Fruit fly (Drosophila melanogaster) whole organism, embryonic: ENCODE measurements around the gene nAChRbeta1.

Experiments used
- C15 ChIP-seq: fragments of 200-800 bp; sonication (Bioruptor generic); IDR thresholded peaks from 3 replicates; pipeline ENCODE4 v1.3.6; 2022; ENCODE audit warnings: missing biosample characterization, missing genetic modification characterization
- CG1024 ChIP-seq: fragments of 200-800 bp; sonication (Bioruptor generic); IDR thresholded peaks from 2 replicates; pipeline ENCODE4 v1.3.6; 2022; ENCODE audit warnings: missing biosample characterization, missing genetic modification characterization
- CG11504 ChIP-seq: fragments of 200-800 bp; sonication (Bioruptor generic); optimal IDR thresholded peaks from 3 replicates; lab custom pipeline; 2019; ENCODE audit warnings: missing biosample characterization, mild to moderate bottlenecking, missing genetic modification characterization, moderate library complexity
- CG12236 ChIP-seq: fragments of 200-800 bp; sonication (Bioruptor generic); optimal IDR thresholded peaks from 2 replicates; lab custom pipeline; 2016; ENCODE audit warnings: missing biosample characterization, missing genetic modification characterization
- CG14667 ChIP-seq: fragments of 200-800 bp; sonication (Bioruptor generic); IDR thresholded peaks from 2 replicates; pipeline ENCODE4 v1.3.6; 2022; ENCODE audit warnings: missing biosample characterization, missing genetic modification characterization
- CG17829 ChIP-seq: fragments of 200-800 bp; optimal IDR thresholded peaks from 2 replicates; lab custom pipeline; 2019; ENCODE audit warnings: missing biosample characterization, mild to moderate bottlenecking, missing genetic modification characterization, moderate library complexity
- CG1792 ChIP-seq: fragments of 200-800 bp; sonication (Bioruptor generic); optimal IDR thresholded peaks from 2 replicates; lab custom pipeline; 2016; ENCODE audit warnings: missing biosample characterization, missing genetic modification characterization
- CG31224 ChIP-seq: fragments of 200-800 bp; sonication (Bioruptor generic); IDR thresholded peaks from 2 replicates; pipeline ENCODE4 v1.3.6; 2022; ENCODE audit warnings: missing biosample characterization, missing genetic modification characterization
- CG3838 ChIP-seq: fragments of 200-800 bp; sonication (Bioruptor generic); optimal IDR thresholded peaks from 3 replicates; lab custom pipeline; 2016; ENCODE audit warnings: missing biosample characterization, missing genetic modification characterization
- CG42726 ChIP-seq: fragments of 200-800 bp; sonication (Bioruptor generic); IDR thresholded peaks from 2 replicates; pipeline ENCODE4 v1.3.6; 2022; ENCODE audit warnings: missing biosample characterization, missing genetic modification characterization; ENCODE audit not compliant: partially characterized antibody
- CG4328 ChIP-seq: fragments of 200-800 bp; sonication (Bioruptor generic); optimal IDR thresholded peaks from 3 replicates; lab custom pipeline; 2017; ENCODE audit warnings: missing biosample characterization, missing genetic modification reagents, missing genetic modification characterization
- CG4360 ChIP-seq: fragments of 200-800 bp; sonication (Bioruptor generic); IDR thresholded peaks from 2 replicates; pipeline ENCODE4 v1.3.6; 2022; ENCODE audit warnings: missing biosample characterization, missing genetic modification characterization
- CG6689 ChIP-seq: fragments of 200-800 bp; sonication (Bioruptor generic); IDR thresholded peaks from 2 replicates; pipeline ENCODE4 v1.3.6; 2022; ENCODE audit warnings: missing biosample characterization, missing genetic modification characterization
- CG9437 ChIP-seq: fragments of 200-800 bp; sonication (Bioruptor generic); optimal IDR thresholded peaks from 2 replicates; lab custom pipeline; 2018; ENCODE audit warnings: missing biosample characterization, mild to moderate bottlenecking, missing genetic modification characterization
- CG9609 ChIP-seq: fragments of 200-800 bp; sonication (Bioruptor generic); optimal IDR thresholded peaks from 3 replicates; lab custom pipeline; 2016; ENCODE audit warnings: missing biosample characterization, missing genetic modification characterization
- Chrac-16 ChIP-seq: fragments of 200-800 bp; sonication (Bioruptor generic); optimal IDR thresholded peaks from 3 replicates; lab custom pipeline; 2016; ENCODE audit warnings: missing biosample characterization, missing genetic modification characterization
- CoRest ChIP-seq: fragments of 200-800 bp; sonication (Bioruptor generic); optimal IDR thresholded peaks from 3 replicates; lab custom pipeline; 2018; ENCODE audit warnings: missing biosample characterization, mild to moderate bottlenecking, missing genetic modification characterization, moderate library complexity
- D19A ChIP-seq: fragments of 200-800 bp; optimal IDR thresholded peaks from 3 replicates; lab custom pipeline; 2019; ENCODE audit warnings: missing biosample characterization, mild to moderate bottlenecking, missing genetic modification characterization, moderate library complexity
- Dll ChIP-seq: fragments of 200-800 bp; sonication (Bioruptor generic); IDR thresholded peaks from 4 replicates; pipeline ENCODE4 v1.3.6; 2022; ENCODE audit warnings: missing biosample characterization, missing genetic modification characterization; ENCODE audit not compliant: partially characterized antibody
- E2f1 ChIP-seq: fragments of 200-800 bp; sonication (Bioruptor generic); IDR thresholded peaks from 2 replicates; pipeline ENCODE4 v1.3.6; 2022; ENCODE audit warnings: missing biosample characterization, missing genetic modification characterization
- ERR ChIP-seq: fragments of 200-800 bp; sonication (Bioruptor generic); optimal IDR thresholded peaks from 2 replicates; lab custom pipeline; 2016; ENCODE audit warnings: missing biosample characterization, missing genetic modification characterization
- Elba2 ChIP-seq: fragments of 200-800 bp; sonication (Bioruptor generic); optimal IDR thresholded peaks from 3 replicates; lab custom pipeline; 2016; ENCODE audit warnings: missing biosample characterization, missing genetic modification characterization
- Ets65A ChIP-seq: fragments of 200-800 bp; sonication (Bioruptor generic); peaks from one replicate; lab custom pipeline; 2016; ENCODE audit warnings: missing biosample characterization, missing genetic modification characterization
- Ets97D ChIP-seq: fragments of 200-800 bp; sonication (Bioruptor generic); optimal IDR thresholded peaks from 3 replicates; lab custom pipeline; 2016; ENCODE audit warnings: missing biosample characterization, missing genetic modification characterization
- Fer2 ChIP-seq: fragments of 200-800 bp; sonication (Bioruptor generic); optimal IDR thresholded peaks from 2 replicates; lab custom pipeline; 2018; ENCODE audit warnings: missing biosample characterization, mild to moderate bottlenecking, missing genetic modification characterization, moderate library complexity
- Fer3 ChIP-seq: fragments of 200-800 bp; sonication (Bioruptor generic); optimal IDR thresholded peaks from 2 replicates; lab custom pipeline; 2018; ENCODE audit warnings: missing biosample characterization, mild to moderate bottlenecking, missing genetic modification characterization, moderate library complexity
- Gsc ChIP-seq: fragments of 200-800 bp; sonication (Bioruptor generic); IDR thresholded peaks from 2 replicates; pipeline ENCODE4 v1.3.6; 2022; ENCODE audit warnings: missing biosample characterization, missing genetic modification characterization
- HLH54F ChIP-seq: fragments of 200-800 bp; sonication (Bioruptor generic); optimal IDR thresholded peaks from 3 replicates; lab custom pipeline; 2016; ENCODE audit warnings: missing biosample characterization, missing genetic modification characterization
- Hr51 ChIP-seq, 2 experiments: fragments of 200-800 bp; sonication (Bioruptor generic); optimal IDR thresholded peaks; 2 replicates in 1 of 2; 3 replicates in 1 of 2; lab custom pipeline; 2016 to 2018; ENCODE audit warnings: missing biosample characterization in 2 of 2, missing genetic modification characterization in 2 of 2, mild to moderate bottlenecking in 1 of 2, moderate library complexity in 1 of 2
- MBD-R2 ChIP-seq: fragments of 200-800 bp; sonication (Bioruptor generic); IDR thresholded peaks from 2 replicates; pipeline ENCODE4 v1.3.6; 2022; ENCODE audit warnings: missing biosample characterization, missing genetic modification characterization
- Mrtf ChIP-seq: fragments of 200-800 bp; sonication (Bioruptor generic); IDR thresholded peaks from 3 replicates; pipeline ENCODE4 v1.3.6; 2022; ENCODE audit warnings: missing biosample characterization, missing genetic modification characterization
- Pdp1 ChIP-seq, 2 experiments: fragments of 200-800 bp; sonication (Bioruptor generic); optimal IDR thresholded peaks; 3 replicates each; lab custom pipeline; 2016; ENCODE audit warnings: missing biosample characterization in 2 of 2, missing genetic modification characterization in 2 of 2, mild to moderate bottlenecking in 1 of 2, moderate library complexity in 1 of 2
- TFAM ChIP-seq: fragments of 200-800 bp; sonication (Bioruptor generic); optimal IDR thresholded peaks from 2 replicates; lab custom pipeline; 2017; ENCODE audit warnings: missing biosample characterization, missing genetic modification characterization, inconsistent platforms
- az2 ChIP-seq: fragments of 200-800 bp; sonication (Bioruptor generic); optimal IDR thresholded peaks from 3 replicates; lab custom pipeline; 2016; ENCODE audit warnings: missing biosample characterization, missing genetic modification characterization
- bigmax ChIP-seq: fragments of 200-800 bp; sonication (Bioruptor generic); optimal IDR thresholded peaks from 2 replicates; lab custom pipeline; 2018; ENCODE audit warnings: missing biosample characterization, mild to moderate bottlenecking, missing genetic modification characterization
- br ChIP-seq: fragments of >200 bp; optimal IDR thresholded peaks from 2 replicates; lab custom pipeline; 2017
- bsh ChIP-seq, 2 experiments: fragments of 200-800 bp; sonication (Bioruptor generic); optimal IDR thresholded peaks; 2 replicates each; lab custom pipeline; 2017 to 2018; ENCODE audit warnings: mild to moderate bottlenecking in 2 of 2, missing biosample characterization in 2 of 2, missing genetic modification characterization in 2 of 2, moderate library complexity in 1 of 2
- crol ChIP-seq: fragments of 200-800 bp; sonication (Bioruptor generic); IDR thresholded peaks from 2 replicates; pipeline ENCODE4 v1.3.6; 2022; ENCODE audit warnings: missing biosample characterization, missing genetic modification characterization
- dm ChIP-seq: fragments of 200-800 bp; sonication (Bioruptor generic); optimal IDR thresholded peaks from 3 replicates; lab custom pipeline; 2016; ENCODE audit warnings: missing biosample characterization, missing genetic modification characterization
- ems ChIP-seq: fragments of 200-800 bp; sonication (Bioruptor generic); optimal IDR thresholded peaks from 3 replicates; lab custom pipeline; 2016; ENCODE audit warnings: missing biosample characterization, missing genetic modification characterization
- hbn ChIP-seq: fragments of 200-800 bp; sonication (Bioruptor generic); IDR thresholded peaks from 2 replicates; pipeline ENCODE4 v1.3.6; 2022; ENCODE audit warnings: missing biosample characterization, missing genetic modification characterization; ENCODE audit not compliant: partially characterized antibody
- her ChIP-seq: fragments of 200-800 bp; sonication (Bioruptor generic); optimal IDR thresholded peaks from 2 replicates; lab custom pipeline; 2016; ENCODE audit warnings: missing biosample characterization, missing genetic modification characterization
- otp ChIP-seq: fragments of 200-800 bp; sonication (Bioruptor generic); IDR thresholded peaks from 3 replicates; pipeline ENCODE4, ENCODE4 v1.3.6; 2022; ENCODE audit warnings: missing biosample characterization, missing genetic modification characterization
- p53 ChIP-seq: fragments of 200-800 bp; sonication (Bioruptor generic); optimal IDR thresholded peaks from 2 replicates; lab custom pipeline; 2016; ENCODE audit warnings: missing biosample characterization, missing genetic modification characterization
- pzg ChIP-seq: fragments of 200-800 bp; sonication (Bioruptor generic); optimal IDR thresholded peaks from 3 replicates; lab custom pipeline; 2018; ENCODE audit warnings: missing biosample characterization, mild to moderate bottlenecking, missing genetic modification characterization, moderate library complexity
- scrt ChIP-seq: fragments of 200-800 bp; sonication (Bioruptor generic); optimal IDR thresholded peaks from 2 replicates; lab custom pipeline; 2018; ENCODE audit warnings: missing biosample characterization, mild to moderate bottlenecking, missing genetic modification characterization, moderate library complexity
- seq ChIP-seq: fragments of 200-800 bp; sonication (Bioruptor generic); IDR thresholded peaks from 2 replicates; pipeline ENCODE4 v1.3.6; 2022; ENCODE audit warnings: missing biosample characterization, missing genetic modification characterization
- tin ChIP-seq: fragments of 200-800 bp; sonication (Bioruptor generic); optimal IDR thresholded peaks from 3 replicates; lab custom pipeline; 2016; ENCODE audit warnings: missing biosample characterization, missing genetic modification characterization
- tll ChIP-seq, 2 experiments: fragments of 200-800 bp in 1 of 2; fragments of >200 bp in 1 of 2; sonication (Bioruptor generic) in 1 of 2; optimal IDR thresholded peaks; 2 replicates each; lab custom pipeline; 2017 to 2019; ENCODE audit warnings: missing biosample characterization in 2 of 2, missing genetic modification characterization in 2 of 2, mild to moderate bottlenecking in 1 of 2, moderate library complexity in 1 of 2
- tx ChIP-seq: fragments of 200-800 bp; sonication (Bioruptor generic); optimal IDR thresholded peaks from 2 replicates; lab custom pipeline; 2016; ENCODE audit warnings: missing biosample characterization, missing genetic modification characterization

Gene nAChRbeta1

DNA sequence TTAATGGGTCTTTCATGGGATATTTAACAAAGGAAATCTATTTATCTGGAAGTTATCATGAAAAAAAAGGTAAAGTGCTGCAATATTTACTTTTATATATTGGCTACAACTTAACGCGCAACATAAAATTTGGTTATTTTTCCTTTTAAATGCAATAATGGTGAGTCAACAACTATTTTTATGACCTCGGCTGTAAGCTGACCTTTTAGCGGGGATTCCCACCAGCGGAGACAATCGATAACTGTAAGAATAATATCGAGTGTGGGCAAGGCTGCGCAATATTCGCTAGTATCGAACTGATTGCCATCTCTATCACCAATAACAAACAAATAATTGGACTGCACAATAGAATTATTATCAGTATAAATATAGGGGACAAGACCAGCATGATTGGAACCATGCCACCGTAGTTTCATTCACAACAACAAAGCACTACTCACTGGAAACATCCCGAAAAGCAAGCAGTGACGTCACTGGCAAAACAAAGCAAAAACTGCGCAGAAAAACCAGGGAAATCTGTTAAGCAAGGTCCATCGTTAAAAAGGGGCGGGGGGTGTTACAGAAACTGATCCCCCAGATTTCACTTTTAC is 25.9 kb upstream of the nAChRbeta1 start, which contains the start of gene Syx17 (continued):
- TF ChIP-seq Hr51 (GFP tag; optimal IDR thresholded peaks at IDR 0.05; lab: Kevin White, UChicago) (peak; percentile 60 to 74), CoRest (tag; lab: Kevin White, UChicago) (peak; percentile 68), CG3838 (GFP tag; lab: Kevin White, UChicago) (peak; percentile 98), CG14667 (GFP tag; lab: Robert Waterston, UW) (no peak), E2f1 (GFP tag; lab: Robert Waterston, UW) (peak; percentile 43; the same call in 1 of the 2 replicates), CG11504 (tag; lab: Kevin White, UChicago) (peak; percentile 64), CG1792 (peak; percentile 51), CG4360 (GFP tag; lab: Robert Waterston, UW) (peak; percentile 25; the same call in 1 of the 2 replicates), CG42726 (GFP tag; lab: Robert Waterston, UW) (peak; percentile 90), Dll (GFP tag; lab: Robert Waterston, UW) (peak; percentile 86), CG31224 (peak; percentile 25; the same call in 1 of the 2 replicates), Ets97D (GFP tag; lab: Kevin White, UChicago) (peak; percentile 76), Elba2 (GFP tag; lab: Kevin White, UChicago) (no peak), HLH54F (peak; percentile 60), Pdp1 (GFP tag; optimal IDR thresholded peaks at IDR 0.05; lab: Kevin White, UChicago) (peak; percentile 50 to 68), pzg (GFP tag; lab: Kevin White, UChicago) (peak; percentile 91), scrt (GFP tag; lab: Kevin White, UChicago) (peak; percentile 11), ems (GFP tag; lab: Kevin White, UChicago) (peak; percentile 63), seq (GFP tag; lab: Robert Waterston, UW) (no peak), Gsc (GFP tag; lab: Robert Waterston, UW) (no peak), br (lab: Kevin White, UChicago) (no peak), CG1024 (GFP tag; lab: Robert Waterston, UW) (no peak), az2 (GFP tag; lab: Kevin White, UChicago) (peak; percentile 62), TFAM (GFP tag; lab: Kevin White, UChicago) (no peak), dm (GFP tag; lab: Kevin White, UChicago) (peak; percentile 54), otp (GFP tag; lab: Robert Waterston, UW) (no peak; the same call in 2 of the 3 replicates), MBD-R2 (GFP tag; lab: Robert Waterston, UW) (peak; percentile 83), CG4328 (no peak), her (peak; percentile 59), hbn (GFP tag; lab: Robert Waterston, UW) (peak; percentile 84), Ets65A (GFP tag; lab: Kevin White, UChicago) (peak; percentile 96), tin (GFP tag; lab: Kevin White, UChicago) (peak; percentile 62), CG12236 (peak; percentile 11), Fer2 (no peak), p53 (GFP tag; lab: Kevin White, UChicago) (peak; percentile 60), Chrac-16 (peak; percentile 61), Fer3 (peak; percentile 38), CG6689 (GFP tag; lab: Robert Waterston, UW) (peak; percentile 19; the same call in 1 of the 2 replicates), bsh (GFP tag; optimal IDR thresholded peaks at IDR 0.05; lab: Kevin White, UChicago) (peak in 1 of 2 experiments; percentile 61), bigmax (GFP tag; lab: Kevin White, UChicago) (no peak), CG17829 (tag; lab: Kevin White, UChicago) (peak; percentile 71), CG9437 (GFP tag; lab: Kevin White, UChicago) (peak; percentile 41), crol (peak; percentile 57; the same call in 1 of the 2 replicates), CG9609 (GFP tag; lab: Kevin White, UChicago) (peak; percentile 34), ERR (GFP tag; lab: Kevin White, UChicago) (peak; percentile 40), tll (GFP tag; optimal IDR thresholded peaks at IDR 0.05; lab: Kevin White, UChicago) (peak in 1 of 2 experiments; percentile 58), Mrtf (0 out of 3 replicates have a peak, but pooled peaks have one; percentile 16), C15 (GFP tag; lab: Robert Waterston, UW) (no peak), D19A (peak; percentile 47), tx (GFP tag; lab: Kevin White, UChicago) (peak; percentile 55)
